ENCODE assay signal across 2 fruit fly cellular contexts in genomic region chr2L:10986138-10986537, dm6.
A peak's percentile ranks its signal among the peaks of the same experiment; 100 is the strongest.
TF ChIP-seq lines count a peak whose summit lies in the region.

No protein-coding gene starts in this region.

TF ChIP-seq in whole organism, embryonic, 481 proteins besides CTCF, POLR2A, EP300 and RAD21 (continued from another document and continues in another):
- no peak for TF ChIP-seq tgo (GFP tag; IDR thresholded peaks at IDR 0.05; lab: Robert Waterston, UW)
- TF ChIP-seq Hmr (GFP tag; optimal IDR thresholded peaks at IDR 0.05; lab: Kevin White, UChicago) = no peak
- TF ChIP-seq MBD-R2 (GFP tag; IDR thresholded peaks at IDR 0.05; lab: Robert Waterston, UW) = peak; percentile 17; the same call in 1 of the 2 replicates
- peak; percentile 76 for TF ChIP-seq CG8290 (GFP tag; optimal IDR thresholded peaks at IDR 0.05; lab: Kevin White, UChicago)
- no peak for TF ChIP-seq CG8290 (tag; optimal IDR thresholded peaks at IDR 0.05; lab: Kevin White, UChicago)
- peak; percentile 63 for TF ChIP-seq CG6689 (GFP tag; IDR thresholded peaks at IDR 0.05; lab: Robert Waterston, UW)
- TF ChIP-seq pum (GFP tag; optimal IDR thresholded peaks at IDR 0.05; lab: Kevin White, UChicago) = no peak
- TF ChIP-seq ttk (GFP tag; IDR thresholded peaks at IDR 0.05; lab: Robert Waterston, UW) = no peak
- TF ChIP-seq bab2 (GFP tag; optimal IDR thresholded peaks at IDR 0.05; lab: Kevin White, UChicago) = no peak
- peak; percentile 25; the same call in 1 of the 2 replicates for TF ChIP-seq CG31224 (GFP tag; IDR thresholded peaks at IDR 0.05; lab: Robert Waterston, UW)
- TF ChIP-seq CG15011 (GFP tag; optimal IDR thresholded peaks at IDR 0.05; lab: Kevin White, UChicago) = peak; percentile 7
- no peak for TF ChIP-seq CG3163 (GFP tag; optimal IDR thresholded peaks at IDR 0.05; lab: Kevin White, UChicago)
- no peak; the same call in 1 of the 2 replicates for TF ChIP-seq CG13287 (GFP tag; IDR thresholded peaks at IDR 0.05; lab: Robert Waterston, UW; ENCODE audit: partially characterized antibody)
- peak; percentile 36 for TF ChIP-seq caup (GFP tag; optimal IDR thresholded peaks at IDR 0.05; lab: Kevin White, UChicago; ENCODE audit: severe bottlenecking)
- TF ChIP-seq CG5180 (GFP tag; optimal IDR thresholded peaks at IDR 0.05; lab: Kevin White, UChicago) = peak; percentile 27
- no peak for TF ChIP-seq chinmo (GFP tag; IDR thresholded peaks at IDR 0.05; lab: Robert Waterston, UW; ENCODE audit: partially characterized antibody)
- TF ChIP-seq bigmax (GFP tag; optimal IDR thresholded peaks at IDR 0.05; lab: Kevin White, UChicago) = no peak
- TF ChIP-seq CG17186 (GFP tag; optimal IDR thresholded peaks at IDR 0.05; lab: Kevin White, UChicago) = no peak
- no peak for TF ChIP-seq CG6175 (GFP tag; IDR thresholded peaks at IDR 0.05; lab: Robert Waterston, UW)
- no peak for TF ChIP-seq Mes4 (GFP tag; optimal IDR thresholded peaks at IDR 0.05; lab: Kevin White, UChicago)
- no peak for TF ChIP-seq kah (GFP tag; optimal IDR thresholded peaks at IDR 0.05; lab: Kevin White, UChicago)
- peak; percentile 66 for TF ChIP-seq NFAT (GFP tag; IDR thresholded peaks at IDR 0.05; lab: Robert Waterston, UW)
- TF ChIP-seq ewg (GFP tag; optimal IDR thresholded peaks at IDR 0.05; lab: Kevin White, UChicago) = no peak
- no peak for TF ChIP-seq CG9437 (GFP tag; optimal IDR thresholded peaks at IDR 0.05; lab: Kevin White, UChicago)
- peak; percentile 27 for TF ChIP-seq Meics (GFP tag; optimal IDR thresholded peaks at IDR 0.05; lab: Kevin White, UChicago)
- peak; percentile 13 for TF ChIP-seq CG33213 (GFP tag; optimal IDR thresholded peaks at IDR 0.05; lab: Kevin White, UChicago)
- TF ChIP-seq CG10565 (GFP tag; optimal IDR thresholded peaks at IDR 0.05; lab: Kevin White, UChicago) = no peak
- TF ChIP-seq crc (GFP tag; optimal IDR thresholded peaks at IDR 0.05; lab: Kevin White, UChicago) = no peak
- TF ChIP-seq unc-4 (GFP tag; IDR thresholded peaks at IDR 0.05; lab: Robert Waterston, UW; ENCODE audit: partially characterized antibody) = no peak
- TF ChIP-seq HLH4C (GFP tag; IDR thresholded peaks at IDR 0.05; lab: Robert Waterston, UW; ENCODE audit: partially characterized antibody) = no peak
- TF ChIP-seq peb (GFP tag; IDR thresholded peaks at IDR 0.05; lab: Robert Waterston, UW) = peak; percentile 36; the same call in 1 of the 2 replicates
- peak; percentile 7 for TF ChIP-seq CG8281 (tag; optimal IDR thresholded peaks at IDR 0.05; lab: Kevin White, UChicago)
- no peak for TF ChIP-seq Gsc (GFP tag; IDR thresholded peaks at IDR 0.05; lab: Robert Waterston, UW)
- no peak for TF ChIP-seq prd (optimal IDR thresholded peaks at IDR 0.05; lab: Kevin White, UChicago)
- TF ChIP-seq prd (GFP tag; IDR thresholded peaks at IDR 0.05; lab: Robert Waterston, UW) = peak; percentile 59
- peak; percentile 74 for TF ChIP-seq Xrp1 (GFP tag; IDR thresholded peaks at IDR 0.05; lab: Robert Waterston, UW)
- peak; percentile 77 for TF ChIP-seq Ets65A (GFP tag; lab: Kevin White, UChicago)
- no peak; the same call in 1 of the 2 replicates for TF ChIP-seq sens-2 (GFP tag; IDR thresholded peaks at IDR 0.05; lab: Robert Waterston, UW)
- TF ChIP-seq bcd (GFP tag; optimal IDR thresholded peaks at IDR 0.05; lab: Kevin White, UChicago) = peak; percentile 27
- 0 out of 3 replicates have a peak, but pooled peaks have one; percentile 37 for TF ChIP-seq CG3726 (GFP tag; IDR thresholded peaks at IDR 0.05; lab: Robert Waterston, UW)
- no peak for TF ChIP-seq CG9797 (GFP tag; optimal IDR thresholded peaks at IDR 0.05; lab: Kevin White, UChicago)
- TF ChIP-seq zfh1 (GFP tag; IDR thresholded peaks at IDR 0.05; lab: Robert Waterston, UW) = 0 out of 3 replicates have a peak, but pooled peaks have one; percentile 47
- TF ChIP-seq fd102C (GFP tag; optimal IDR thresholded peaks at IDR 0.05; lab: Kevin White, UChicago) = no peak
- peak; percentile 17; the same call in 1 of the 2 replicates for TF ChIP-seq dimm (GFP tag; IDR thresholded peaks at IDR 0.05; lab: Robert Waterston, UW)
- TF ChIP-seq Hand (GFP tag; optimal IDR thresholded peaks at IDR 0.05; lab: Kevin White, UChicago) = no peak
- no peak for TF ChIP-seq Sry-δ (GFP tag; optimal IDR thresholded peaks at IDR 0.05; lab: Kevin White, UChicago)
- TF ChIP-seq CG32772 (GFP tag; IDR thresholded peaks at IDR 0.05; lab: Robert Waterston, UW) = peak; percentile 63; the same call in 1 of the 2 replicates
- peak; percentile 30; the same call in 1 of the 3 replicates for TF ChIP-seq row (GFP tag; IDR thresholded peaks at IDR 0.05; lab: Robert Waterston, UW)
- no peak for TF ChIP-seq shn (GFP tag; optimal IDR thresholded peaks at IDR 0.05; lab: Kevin White, UChicago)
- peak; percentile 72 for TF ChIP-seq CG10321 (GFP tag; IDR thresholded peaks at IDR 0.05; lab: Robert Waterston, UW)
- no peak for TF ChIP-seq pan (optimal IDR thresholded peaks at IDR 0.05; lab: Kevin White, UChicago)
- TF ChIP-seq pan (GFP tag; optimal IDR thresholded peaks at IDR 0.05 in 1 of 2, IDR thresholded peaks at IDR 0.05 in 1 of 2) = peak in 1 of 2 experiments; percentile 82
- no peak for TF ChIP-seq CG11723 (GFP tag; optimal IDR thresholded peaks at IDR 0.05; lab: Kevin White, UChicago)
- no peak for TF ChIP-seq sob (GFP tag; IDR thresholded peaks at IDR 0.05; lab: Robert Waterston, UW)
- no peak for TF ChIP-seq sc (optimal IDR thresholded peaks at IDR 0.05; lab: Kevin White, UChicago)
- TF ChIP-seq sc (GFP tag; optimal IDR thresholded peaks at IDR 0.05; lab: Kevin White, UChicago) = no peak
- no peak for TF ChIP-seq Hr3 (GFP tag; optimal IDR thresholded peaks at IDR 0.05; lab: Kevin White, UChicago)
- TF ChIP-seq chif (GFP tag; optimal IDR thresholded peaks at IDR 0.05; lab: Kevin White, UChicago) = no peak
- no peak for TF ChIP-seq gcm (GFP tag; optimal IDR thresholded peaks at IDR 0.05; lab: Kevin White, UChicago)
- no peak for TF ChIP-seq CG31388 (GFP tag; optimal IDR thresholded peaks at IDR 0.05; lab: Kevin White, UChicago)
- TF ChIP-seq CG13123 (GFP tag; optimal IDR thresholded peaks at IDR 0.05; lab: Kevin White, UChicago) = no peak
- TF ChIP-seq kni (GFP tag; optimal IDR thresholded peaks at IDR 0.05; lab: Kevin White, UChicago) = no peak
- no peak for TF ChIP-seq CG3995 (GFP tag; optimal IDR thresholded peaks at IDR 0.05; lab: Kevin White, UChicago)
- TF ChIP-seq Ptx1 (GFP tag; IDR thresholded peaks at IDR 0.05; lab: Robert Waterston, UW) = no peak
- TF ChIP-seq odd (GFP tag; optimal IDR thresholded peaks at IDR 0.05; lab: Kevin White, UChicago) = no peak
- TF ChIP-seq dm (GFP tag; optimal IDR thresholded peaks at IDR 0.05; lab: Kevin White, UChicago) = no peak

TF ChIP-seq in whole organism, prepupa, 60 proteins besides CTCF, POLR2A, EP300 and RAD21 (continued from another document):
- no peak for TF ChIP-seq Sox102F (GFP tag; optimal IDR thresholded peaks at IDR 0.05; lab: Kevin White, UChicago)
- no peak for TF ChIP-seq spab (GFP tag; optimal IDR thresholded peaks at IDR 0.05; lab: Kevin White, UChicago)
- no peak for TF ChIP-seq Sox14 (GFP tag; optimal IDR thresholded peaks at IDR 0.05; lab: Kevin White, UChicago)
- no peak for TF ChIP-seq CG11294 (GFP tag; IDR thresholded peaks at IDR 0.05; lab: Robert Waterston, UW)
- TF ChIP-seq CG32006 (GFP tag; optimal IDR thresholded peaks at IDR 0.05; lab: Kevin White, UChicago) = no peak
- TF ChIP-seq vri (GFP tag; optimal IDR thresholded peaks at IDR 0.05; lab: Kevin White, UChicago) = no peak
- TF ChIP-seq Eip78C (GFP tag; lab: Kevin White, UChicago) = peak; percentile 84
- TF ChIP-seq CG6792 (GFP tag; optimal IDR thresholded peaks at IDR 0.05; lab: Kevin White, UChicago) = no peak
- no peak for TF ChIP-seq Gug (GFP tag; IDR thresholded peaks at IDR 0.05; lab: Robert Waterston, UW)
- no peak for TF ChIP-seq fkh (GFP tag; optimal IDR thresholded peaks at IDR 0.05; lab: Kevin White, UChicago)
- no peak for TF ChIP-seq CG4318 (GFP tag; optimal IDR thresholded peaks at IDR 0.05; lab: Kevin White, UChicago)
- no peak for TF ChIP-seq Blimp-1 (GFP tag; optimal IDR thresholded peaks at IDR 0.05; lab: Kevin White, UChicago)
- TF ChIP-seq Hr38 (GFP tag; optimal IDR thresholded peaks at IDR 0.05; lab: Kevin White, UChicago) = no peak
- no peak for TF ChIP-seq ss (GFP tag; optimal IDR thresholded peaks at IDR 0.05; lab: Kevin White, UChicago)
- no peak for TF ChIP-seq fd59A (GFP tag; optimal IDR thresholded peaks at IDR 0.05; lab: Kevin White, UChicago)
TF ChIP-seq in whole organism, prepupa: peak in this region for 8.
